Fruit fly (Drosophila melanogaster): ENCODE measurements around the gene CG16719.

The CG16719 gene

DNA sequence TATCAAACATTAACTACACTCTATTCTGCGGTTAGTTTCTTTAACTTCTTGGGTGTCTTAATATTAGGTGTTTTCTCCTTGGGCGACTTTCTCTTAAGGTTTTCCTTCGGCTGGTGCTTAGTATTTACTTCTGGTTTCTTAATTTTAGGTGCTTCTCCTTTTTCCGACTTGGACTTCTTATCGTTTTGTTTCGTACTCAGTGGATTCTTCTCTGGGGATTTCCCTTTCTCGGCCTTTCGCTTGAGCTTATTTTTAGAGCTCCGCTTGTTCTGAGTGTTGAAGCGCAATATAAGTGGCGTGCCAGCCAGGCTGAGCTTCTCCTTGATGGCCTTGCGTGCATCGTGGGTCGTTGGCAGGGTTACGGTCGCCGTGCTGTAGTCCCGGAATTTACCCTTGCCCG is 32.9 kb downstream of the CG16719 start:
- TF ChIP-seq EcR (GFP tag; optimal IDR thresholded peaks at IDR 0.05) (no peak), CG10348 (GFP tag; IDR thresholded peaks at IDR 0.05) (no peak), Pif1A (GFP tag; optimal IDR thresholded peaks at IDR 0.05) (no peak), Pif1B (GFP tag; optimal IDR thresholded peaks at IDR 0.05) (no peak), CG17806 (tag; optimal IDR thresholded peaks at IDR 0.05) (no peak), CG8159 (tag; optimal IDR thresholded peaks at IDR 0.05) (no peak), CG15710 (tag; optimal IDR thresholded peaks at IDR 0.05) (no peak), CG4496 (GFP tag; IDR thresholded peaks at IDR 0.05) (no peak), fd96Ca (GFP tag; IDR thresholded peaks at IDR 0.05) (no peak), CG13204 (GFP tag; optimal IDR thresholded peaks at IDR 0.05) (no peak), CG9948 (tag; optimal IDR thresholded peaks at IDR 0.05) (no peak)

DNA sequence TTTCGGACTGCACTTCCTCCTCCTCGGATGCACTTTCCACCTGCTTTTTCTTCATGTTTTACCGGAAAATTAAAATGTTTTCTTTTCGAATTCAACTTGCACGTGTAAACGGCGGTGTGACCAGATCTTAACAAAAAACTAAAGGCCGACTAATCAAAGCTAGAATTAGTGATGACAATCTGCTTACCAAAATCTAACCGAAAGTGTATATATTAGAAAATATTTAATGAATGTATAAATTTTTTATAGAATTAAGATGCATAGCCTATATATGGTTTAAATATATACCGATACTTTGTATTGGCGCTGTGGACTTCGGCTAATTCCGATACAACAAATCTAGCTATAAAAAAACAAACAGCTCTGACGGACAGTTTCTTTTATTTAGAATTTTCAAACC is 34.0 kb downstream of the CG16719 start, which contains the start of the genes CG18178 and CG14174:
Gene CG18178 (minus strand): TSS at position 216 of the 400 bp plus-strand sequence.
Gene CG14174 (plus strand): TSS at position 400 of the 400 bp plus-strand sequence.
- TF ChIP-seq EcR (GFP tag; optimal IDR thresholded peaks at IDR 0.05) (no peak), CG8301 (tag; optimal IDR thresholded peaks at IDR 0.05) (no peak), CG9948 (tag; optimal IDR thresholded peaks at IDR 0.05) (peak; percentile 47), Ets98B (GFP tag; IDR thresholded peaks at IDR 0.05) (0 out of 2 replicates have a peak, but pooled peaks have one; percentile 15), CG15710 (tag; optimal IDR thresholded peaks at IDR 0.05) (peak; percentile 73), rn (GFP tag; IDR thresholded peaks at IDR 0.05) (no peak), CG32121 (GFP tag; IDR thresholded peaks at IDR 0.05) (peak; percentile 25; the same call in 1 of the 2 replicates), CG12605 (GFP tag; IDR thresholded peaks at IDR 0.05) (peak; percentile 48; the same call in 1 of the 2 replicates), CG4496 (GFP tag; IDR thresholded peaks at IDR 0.05) (peak; percentile 37; the same call in 2 of the 3 replicates), CG34367 (tag; optimal IDR thresholded peaks at IDR 0.05) (peak; percentile 25), CG17806 (tag; optimal IDR thresholded peaks at IDR 0.05) (peak; percentile 36), CG14655 (GFP tag; optimal IDR thresholded peaks at IDR 0.05) (no peak), CG13204 (GFP tag; optimal IDR thresholded peaks at IDR 0.05) (no peak), Snoo (tag; optimal IDR thresholded peaks at IDR 0.05) (peak; percentile 50), gl (tag; optimal IDR thresholded peaks at IDR 0.05) (no peak), CG8159 (tag; optimal IDR thresholded peaks at IDR 0.05) (peak; percentile 75), D1 (tag; optimal IDR thresholded peaks at IDR 0.05) (no peak)

DNA sequence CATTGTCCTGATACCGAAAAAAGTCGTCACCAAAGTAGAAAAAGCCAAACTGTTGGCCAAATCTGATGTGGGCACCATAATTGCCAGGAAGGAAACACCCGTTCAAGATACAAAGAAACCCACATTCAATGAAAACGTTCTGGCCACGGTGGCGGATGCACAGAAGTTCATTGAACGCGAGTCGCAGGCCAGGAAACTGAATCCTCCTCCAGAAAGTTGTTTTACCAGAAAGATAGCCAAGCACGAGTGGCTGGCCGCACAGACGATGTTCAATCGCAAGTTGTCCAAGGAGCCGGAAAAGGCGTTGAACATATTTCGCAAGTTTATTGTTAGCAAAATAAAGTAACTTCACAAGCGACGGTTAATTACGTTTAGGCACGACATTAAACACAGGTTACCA is 35.1 kb downstream of the CG16719 start:
- no peak for TF ChIP-seq CG13204 (GFP tag; optimal IDR thresholded peaks at IDR 0.05)
- TF ChIP-seq CG12605 (GFP tag; IDR thresholded peaks at IDR 0.05) = no peak
- TF ChIP-seq CG14655 (GFP tag; optimal IDR thresholded peaks at IDR 0.05) = no peak
- no peak for TF ChIP-seq rn (GFP tag; IDR thresholded peaks at IDR 0.05)
- TF ChIP-seq CG10348 (GFP tag; IDR thresholded peaks at IDR 0.05) = no peak
- no peak for TF ChIP-seq CG34367 (tag; optimal IDR thresholded peaks at IDR 0.05)
- no peak for TF ChIP-seq Ets98B (GFP tag; IDR thresholded peaks at IDR 0.05)
- TF ChIP-seq EcR (GFP tag; optimal IDR thresholded peaks at IDR 0.05) = no peak
- no peak for TF ChIP-seq CG17806 (tag; optimal IDR thresholded peaks at IDR 0.05)
- no peak for TF ChIP-seq CG8301 (tag; optimal IDR thresholded peaks at IDR 0.05)
- TF ChIP-seq CG15710 (tag; optimal IDR thresholded peaks at IDR 0.05) = no peak
- TF ChIP-seq CG9948 (tag; optimal IDR thresholded peaks at IDR 0.05) = no peak
- no peak for TF ChIP-seq Snoo (tag; optimal IDR thresholded peaks at IDR 0.05)
- no peak for TF ChIP-seq gl (tag; optimal IDR thresholded peaks at IDR 0.05)
- TF ChIP-seq D1 (tag; optimal IDR thresholded peaks at IDR 0.05) = no peak
- no peak for TF ChIP-seq CG8159 (tag; optimal IDR thresholded peaks at IDR 0.05)
- no peak for TF ChIP-seq Pif1B (GFP tag; optimal IDR thresholded peaks at IDR 0.05)
- TF ChIP-seq CG32121 (GFP tag; IDR thresholded peaks at IDR 0.05) = no peak
- no peak for TF ChIP-seq Pif1A (GFP tag; optimal IDR thresholded peaks at IDR 0.05)

DNA sequence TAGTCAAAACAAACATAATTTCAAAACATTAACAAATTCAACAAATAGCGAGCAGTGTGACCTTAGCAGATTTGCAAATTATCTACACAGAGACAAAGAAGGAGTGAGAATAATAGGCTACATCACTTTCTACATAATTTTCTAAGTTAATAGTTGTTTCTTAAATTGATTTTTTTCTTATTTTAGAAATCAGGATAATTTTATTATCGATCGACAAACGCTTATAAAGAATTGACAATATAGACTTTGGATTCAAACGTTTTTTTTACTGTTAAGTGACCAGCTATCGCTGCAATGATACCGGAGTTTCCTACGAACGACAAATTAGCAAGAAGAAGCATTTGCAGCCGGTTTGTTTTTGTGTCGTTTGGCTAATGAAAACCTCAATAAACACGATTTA is 38.1 kb downstream of the CG16719 start, which contains the start of the genes nbs and defl:
Gene nbs (minus strand): TSS at position 87 of the 400 bp plus-strand sequence.
Gene defl (plus strand): TSS at position 316 of the 400 bp plus-strand sequence.
- TF ChIP-seq CG17806 (tag; optimal IDR thresholded peaks at IDR 0.05) = peak; percentile 45
- no peak for TF ChIP-seq CG10348 (GFP tag; IDR thresholded peaks at IDR 0.05)
- no peak for TF ChIP-seq Pif1B (GFP tag; optimal IDR thresholded peaks at IDR 0.05)
- peak; percentile 12 for TF ChIP-seq gl (tag; optimal IDR thresholded peaks at IDR 0.05)
- peak; percentile 59 for TF ChIP-seq CG15710 (tag; optimal IDR thresholded peaks at IDR 0.05)
- peak; percentile 79 for TF ChIP-seq CG4496 (GFP tag; IDR thresholded peaks at IDR 0.05)
- TF ChIP-seq CG32121 (GFP tag; IDR thresholded peaks at IDR 0.05) = peak; percentile 65; the same call in 1 of the 2 replicates
- TF ChIP-seq CG8159 (tag; optimal IDR thresholded peaks at IDR 0.05) = peak; percentile 56
- TF ChIP-seq Ets98B (GFP tag; IDR thresholded peaks at IDR 0.05) = peak; percentile 50; the same call in 1 of the 2 replicates
- peak; percentile 28 for TF ChIP-seq CG9948 (tag; optimal IDR thresholded peaks at IDR 0.05)
- no peak for TF ChIP-seq rn (GFP tag; IDR thresholded peaks at IDR 0.05)
- TF ChIP-seq Snoo (tag; optimal IDR thresholded peaks at IDR 0.05) = peak; percentile 60

DNA sequence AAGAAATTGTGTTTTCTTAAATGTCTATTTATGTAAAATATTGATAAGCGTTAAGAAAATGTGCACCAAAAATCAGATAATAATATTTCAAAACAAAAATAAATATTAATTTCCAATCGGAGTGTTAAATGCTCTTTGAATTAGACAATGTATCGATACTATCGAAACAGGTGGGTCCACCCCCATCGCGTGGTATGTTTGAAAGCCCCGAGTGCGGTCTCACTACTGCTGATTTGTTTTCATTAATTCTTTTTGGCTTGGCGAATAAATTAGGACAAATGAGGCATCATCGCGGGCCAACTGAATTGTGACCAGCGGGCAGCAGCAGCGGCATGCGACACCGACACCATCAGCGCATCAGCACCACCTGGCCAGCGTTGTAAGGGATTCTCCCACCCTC is 41.7 kb downstream of the CG16719 start, which contains the start of gene Naa60:
Gene Naa60 (plus strand): TSS at position 189 of the 400 bp plus-strand sequence.
- no peak for TF ChIP-seq CG13204 (GFP tag; optimal IDR thresholded peaks at IDR 0.05)
- TF ChIP-seq CG8159 (tag; optimal IDR thresholded peaks at IDR 0.05) = peak; percentile 50

DNA sequence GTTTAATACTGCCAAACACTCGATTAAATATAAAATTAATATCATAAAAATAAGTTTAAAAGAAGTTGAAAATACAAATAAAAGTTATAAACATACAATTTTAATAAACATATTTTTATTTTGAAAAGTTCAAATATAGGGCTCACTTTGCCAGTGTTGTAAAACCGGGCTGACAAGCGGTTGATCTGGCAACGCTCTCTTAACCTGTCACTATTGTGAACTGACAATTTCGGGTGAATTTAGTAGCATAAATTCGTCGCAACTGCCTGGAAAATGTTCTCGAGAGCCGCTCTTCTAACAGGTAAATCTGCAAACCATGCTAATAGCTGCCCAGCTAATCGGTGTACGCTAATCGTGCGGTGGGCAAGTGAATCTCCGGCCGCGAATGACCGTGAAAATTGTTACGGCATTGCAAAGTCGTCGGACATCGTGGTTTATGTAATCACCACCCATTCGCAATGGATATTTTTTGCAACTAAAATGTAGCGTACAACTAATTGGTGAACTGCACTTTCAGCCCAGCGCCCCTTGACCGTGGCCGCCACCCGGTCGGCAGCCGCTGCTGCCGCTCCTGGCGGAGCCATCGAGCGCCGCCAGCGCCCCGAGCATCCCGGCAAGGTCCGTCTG is 44.9 kb downstream of the CG16719 start, which contains the start of gene ATPsynB:
Gene ATPsynB (plus strand): TSS at position 205 of the 627 bp plus-strand sequence.
- no peak for TF ChIP-seq CG8159 (tag; optimal IDR thresholded peaks at IDR 0.05)
- no peak for TF ChIP-seq CG17806 (tag; optimal IDR thresholded peaks at IDR 0.05)
- TF ChIP-seq CG15710 (tag; optimal IDR thresholded peaks at IDR 0.05) = no peak
- no peak for TF ChIP-seq rn (GFP tag; IDR thresholded peaks at IDR 0.05)
- peak; percentile 14; the same call in 1 of the 2 replicates for TF ChIP-seq Ets98B (GFP tag; IDR thresholded peaks at IDR 0.05)
- TF ChIP-seq Snoo (tag; optimal IDR thresholded peaks at IDR 0.05) = peak; percentile 6
